Fruit fly (Drosophila melanogaster): ENCODE measurements around the gene CG12204.

The CG12204 gene

DNA sequence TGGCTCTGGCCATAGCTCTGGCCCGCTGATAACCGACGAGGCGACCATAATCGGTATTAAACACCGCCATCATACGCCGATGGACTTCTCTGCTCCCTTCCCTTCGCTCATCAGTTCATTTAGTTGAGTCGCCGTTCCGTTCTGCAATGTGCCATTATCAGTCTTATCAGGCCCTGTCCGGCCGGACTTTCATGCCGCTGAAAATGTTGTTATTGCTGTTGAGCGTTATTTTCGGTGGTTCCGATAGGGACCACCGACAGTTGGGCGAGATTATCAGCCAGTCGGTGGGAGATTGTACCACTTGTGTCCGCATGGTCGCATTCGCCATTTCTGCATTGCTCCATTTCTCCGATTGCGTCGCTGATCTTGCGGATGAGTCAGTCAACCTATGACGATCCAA, 7.1 kb upstream of the CG12204 start (continued):
- no peak for TF ChIP-seq CG17829 (tag; optimal IDR thresholded peaks at IDR 0.05)
- TF ChIP-seq Mrtf (GFP tag; IDR thresholded peaks at IDR 0.05): no peak
- TF ChIP-seq CG1602 (GFP tag; optimal IDR thresholded peaks at IDR 0.05): no peak
- no peak for TF ChIP-seq emc (GFP tag; optimal IDR thresholded peaks at IDR 0.05)
- no peak for TF ChIP-seq CG7987 (GFP tag; optimal IDR thresholded peaks at IDR 0.05)
- no peak for TF ChIP-seq dpn (GFP tag; optimal IDR thresholded peaks at IDR 0.05)
- TF ChIP-seq Chrac-16 (GFP tag; optimal IDR thresholded peaks at IDR 0.05): no peak
- TF ChIP-seq Eip74EF (GFP tag; optimal IDR thresholded peaks at IDR 0.05): no peak
- TF ChIP-seq CG1792 (GFP tag; optimal IDR thresholded peaks at IDR 0.05): no peak
- TF ChIP-seq CG16815 (GFP tag; optimal IDR thresholded peaks at IDR 0.05): no peak
- peak; percentile 89 for TF ChIP-seq sug (tag; optimal IDR thresholded peaks at IDR 0.05)
- no peak for TF ChIP-seq CG2199 (GFP tag; IDR thresholded peaks at IDR 0.05)
- peak; percentile 47 for TF ChIP-seq mirr (GFP tag; optimal IDR thresholded peaks at IDR 0.05)
- TF ChIP-seq CG11093 (GFP tag; IDR thresholded peaks at IDR 0.05): no peak
- no peak for TF ChIP-seq Hmr (GFP tag; optimal IDR thresholded peaks at IDR 0.05)
- no peak for TF ChIP-seq CG9876 (GFP tag; optimal IDR thresholded peaks at IDR 0.05)
- TF ChIP-seq CG34224 (GFP tag; IDR thresholded peaks at IDR 0.05; ENCODE audit: partially characterized antibody): no peak
- peak; percentile 69 for TF ChIP-seq CG34376 (GFP tag; optimal IDR thresholded peaks at IDR 0.05)
- no peak for TF ChIP-seq NC2β (GFP tag; optimal IDR thresholded peaks at IDR 0.05)
- no peak for TF ChIP-seq CG9437 (GFP tag; optimal IDR thresholded peaks at IDR 0.05)
- no peak for TF ChIP-seq so (GFP tag; IDR thresholded peaks at IDR 0.05)
- no peak for TF ChIP-seq cad (GFP tag; optimal IDR thresholded peaks at IDR 0.05)
- TF ChIP-seq chinmo (GFP tag; IDR thresholded peaks at IDR 0.05; ENCODE audit: partially characterized antibody): 0 out of 4 replicates have a peak, but pooled peaks have one; percentile 72
- no peak for TF ChIP-seq CG4730 (GFP tag; IDR thresholded peaks at IDR 0.05)
- TF ChIP-seq CG15479 (GFP tag; optimal IDR thresholded peaks at IDR 0.05): peak; percentile 83
- no peak for TF ChIP-seq CG3847 (GFP tag; IDR thresholded peaks at IDR 0.05)
- no peak for TF ChIP-seq CG18764 (GFP tag; optimal IDR thresholded peaks at IDR 0.05)
- TF ChIP-seq CG1529 (GFP tag; optimal IDR thresholded peaks at IDR 0.05): no peak
- TF ChIP-seq Dfd (GFP tag; optimal IDR thresholded peaks at IDR 0.05): no peak
- TF ChIP-seq NFAT (GFP tag; IDR thresholded peaks at IDR 0.05): no peak
- no peak for TF ChIP-seq maf-S (GFP tag; optimal IDR thresholded peaks at IDR 0.05)
- no peak for TF ChIP-seq ro (GFP tag; IDR thresholded peaks at IDR 0.05)
- TF ChIP-seq grn (GFP tag; optimal IDR thresholded peaks at IDR 0.05): peak; percentile 29
- TF ChIP-seq Med (GFP tag): peak; percentile 32
- no peak for TF ChIP-seq Drgx (GFP tag; IDR thresholded peaks at IDR 0.05)
- TF ChIP-seq Myb (GFP tag; optimal IDR thresholded peaks at IDR 0.05): no peak
- TF ChIP-seq CG31441 (GFP tag; IDR thresholded peaks at IDR 0.05): no peak
- no peak for TF ChIP-seq CG15011 (GFP tag; optimal IDR thresholded peaks at IDR 0.05)
- no peak for TF ChIP-seq Camta (GFP tag; optimal IDR thresholded peaks at IDR 0.05)
- TF ChIP-seq Dp (GFP tag; optimal IDR thresholded peaks at IDR 0.05): no peak
- TF ChIP-seq Antp (GFP tag; optimal IDR thresholded peaks at IDR 0.05): no peak
- TF ChIP-seq CG3726 (GFP tag; IDR thresholded peaks at IDR 0.05): no peak
- no peak for TF ChIP-seq CG2129 (GFP tag; IDR thresholded peaks at IDR 0.05; ENCODE audit: partially characterized antibody)
- TF ChIP-seq CG30431 (GFP tag; optimal IDR thresholded peaks at IDR 0.05): no peak
- TF ChIP-seq Sry-δ (GFP tag; optimal IDR thresholded peaks at IDR 0.05): no peak
- TF ChIP-seq stwl (tag; optimal IDR thresholded peaks at IDR 0.05): no peak
- no peak for TF ChIP-seq prd (optimal IDR thresholded peaks at IDR 0.05)
- TF ChIP-seq prd (GFP tag; IDR thresholded peaks at IDR 0.05): no peak
- no peak for TF ChIP-seq dmrt11E (tag; optimal IDR thresholded peaks at IDR 0.05)
- TF ChIP-seq CG2678 (tag; optimal IDR thresholded peaks at IDR 0.05): no peak
- 0 out of 2 replicates have a peak, but pooled peaks have one; percentile 30 for TF ChIP-seq GATAe (GFP tag; conservative IDR thresholded peaks at IDR 0.05)
- TF ChIP-seq CG2875 (GFP tag; optimal IDR thresholded peaks at IDR 0.05): no peak
- TF ChIP-seq repo (GFP tag; optimal IDR thresholded peaks at IDR 0.05): no peak

Data from whole organism, embryonic.